Worm (Caenorhabditis elegans): ENCODE data around the gene daf-18.

DNA sequence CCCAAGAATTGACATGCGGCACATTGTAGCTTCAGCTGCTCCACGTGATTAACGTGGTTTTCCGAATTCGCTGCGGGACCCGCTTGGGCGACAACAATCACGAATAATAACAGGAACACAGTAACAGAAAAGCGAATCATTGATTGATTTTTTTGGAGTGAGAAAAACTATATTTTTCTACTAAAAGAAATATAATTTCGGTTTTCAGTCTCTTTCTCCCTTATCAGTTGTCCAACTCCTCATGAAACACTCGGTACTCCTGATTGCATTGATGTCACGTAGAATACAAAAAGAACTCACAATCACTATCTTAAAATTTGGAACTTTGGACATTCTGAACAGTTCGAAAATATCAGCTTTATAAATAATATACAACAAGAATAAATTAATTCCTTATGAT, 3.9 kb upstream of the daf-18 start, which contains the start of gene Y66H1A.5:
- no peak for TF ChIP-seq him-1 (tag; optimal IDR thresholded peaks at IDR 0.05)
- no peak for TF ChIP-seq dao-5 (tag; optimal IDR thresholded peaks at IDR 0.05)

All from whole organism, L4/young adult.